Worm (Caenorhabditis elegans) whole organism, L4/young adult: ENCODE data around the gene rsf-1.

Experiments used
- W03F9.2 ChIP-seq: fragments of 150-350 bp; optimal IDR thresholded peaks from 2 replicates; lab custom pipeline; 2014; ENCODE audit warnings: missing biosample characterization, missing genetic modification characterization
- dao-5 ChIP-seq: sonication (generic microtip); optimal IDR thresholded peaks from 2 replicates; lab custom pipeline; 2016; ENCODE audit warnings: missing genotype, missing genetic modification characterization, moderate library complexity, missing compliant biosample characterization
- him-1 ChIP-seq: sonication (generic microtip); optimal IDR thresholded peaks from 2 replicates; lab custom pipeline; 2016; ENCODE audit warnings: missing genotype, missing genetic modification reagents, missing genetic modification characterization, missing compliant biosample characterization

The rsf-1 gene

DNA sequence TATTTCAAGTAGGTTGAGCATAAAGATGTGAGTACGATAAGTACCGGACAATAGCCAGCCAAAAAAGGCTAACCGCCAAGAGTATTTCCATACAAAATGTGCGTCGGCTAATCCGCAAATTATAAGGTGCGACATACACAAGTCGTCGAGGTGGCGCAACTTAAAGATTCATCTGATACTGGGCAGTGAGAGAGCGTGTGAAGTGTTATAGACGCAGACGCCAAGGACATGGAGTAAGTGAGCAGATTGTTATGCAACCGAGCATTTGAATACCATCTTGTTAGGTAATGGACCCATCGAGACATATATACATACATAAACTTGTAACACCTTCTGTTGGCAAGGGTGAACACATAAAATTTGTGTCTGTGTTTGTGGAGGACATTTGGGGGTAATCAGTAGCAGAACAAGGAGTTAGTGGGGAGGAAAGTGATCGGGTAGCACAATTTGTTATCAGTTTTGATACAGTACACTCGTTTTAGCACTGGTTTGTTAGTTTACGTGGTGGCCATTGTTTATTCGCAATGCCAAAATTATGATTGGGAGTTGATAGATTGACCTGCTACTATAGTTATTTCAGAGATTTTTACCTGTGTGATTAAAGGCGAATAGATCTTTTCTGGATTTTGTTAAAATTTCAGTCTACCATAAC, 20.8 kb upstream of the rsf-1 start:
- TF ChIP-seq W03F9.2 (tag; lab: Kevin White, UChicago) (no peak), him-1 (tag; lab: Kevin White, UChicago) (no peak), dao-5 (tag; lab: Kevin White, UChicago) (no peak)

DNA sequence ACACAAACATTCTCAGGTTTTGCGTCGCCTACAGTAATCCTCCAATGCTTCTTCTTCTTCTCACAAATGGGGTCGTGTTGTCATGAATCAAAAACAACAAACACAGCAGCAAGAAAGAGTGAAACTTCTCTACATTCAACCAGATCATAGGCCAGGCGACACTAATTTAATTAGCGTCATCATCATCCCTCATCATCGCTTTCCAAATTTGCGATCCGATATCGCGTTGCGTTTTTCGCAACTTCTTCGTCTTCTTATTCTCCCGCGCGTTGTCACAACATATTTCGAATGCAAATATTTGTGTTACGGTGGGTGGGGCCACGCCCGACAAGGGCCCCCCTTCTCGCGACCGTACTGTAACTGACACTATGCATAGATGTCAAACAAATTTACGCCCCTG, 19.8 kb upstream of the rsf-1 start:
- no peak for TF ChIP-seq him-1 (tag; lab: Kevin White, UChicago)
- TF ChIP-seq dao-5 (tag; lab: Kevin White, UChicago), result no peak
- no peak for TF ChIP-seq W03F9.2 (tag; lab: Kevin White, UChicago)

DNA sequence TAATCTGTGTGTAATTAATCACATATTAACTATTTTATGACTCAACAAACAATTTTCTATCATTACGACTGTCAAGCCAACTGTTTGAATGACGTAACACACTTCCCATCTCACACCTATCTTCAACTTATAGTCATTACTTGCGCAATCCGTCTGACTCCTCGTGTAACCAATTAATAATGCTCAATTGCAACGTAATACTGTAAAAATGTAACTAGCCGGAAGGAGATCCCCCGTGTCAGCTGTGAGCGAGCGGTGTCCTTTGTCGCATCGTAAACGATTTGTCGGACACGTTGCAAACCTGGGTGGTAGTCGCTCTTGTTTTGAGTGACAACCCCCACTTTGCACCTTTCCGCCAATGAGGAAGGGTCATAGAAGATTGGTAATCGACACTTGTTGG, 18.1 kb upstream of the rsf-1 start:
- TF ChIP-seq him-1 (tag; lab: Kevin White, UChicago), result no peak
- TF ChIP-seq dao-5 (tag; lab: Kevin White, UChicago), result no peak
- no peak for TF ChIP-seq W03F9.2 (tag; lab: Kevin White, UChicago)

- TF ChIP-seq W03F9.2 (tag; lab: Kevin White, UChicago) (peak; percentile 71), dao-5 (tag; lab: Kevin White, UChicago) (no peak), him-1 (tag; lab: Kevin White, UChicago) (peak; percentile 5)
Observed at ce11 chrII:11290109-11290784, 16.0 kb upstream of the rsf-1 start, which contains the start of gene C47G2.3. Gene C47G2.3 (minus strand): TSS chrII:11290159.

DNA sequence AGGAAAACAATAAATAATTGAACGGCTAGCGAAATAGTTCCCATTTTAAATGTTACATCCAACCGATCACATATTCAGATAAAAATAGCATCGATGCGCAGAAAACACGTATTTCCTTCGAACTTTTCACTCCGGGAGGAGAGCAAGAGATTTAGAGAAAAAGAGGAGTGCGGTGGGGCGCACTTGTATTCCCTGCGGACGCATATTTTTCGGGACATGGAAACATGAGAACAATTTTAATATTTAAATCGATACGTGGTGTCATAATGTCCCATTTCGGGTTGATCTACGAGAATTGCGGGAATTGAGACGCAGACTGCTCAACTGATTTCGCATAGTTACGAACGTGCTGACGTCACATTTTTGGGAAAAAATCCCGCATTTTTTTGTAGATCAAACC, 12.8 kb upstream of the rsf-1 start, which contains the start of gene C47G2.4:
Gene C47G2.4, minus strand, starts transcription at position 174 of the 400 bp plus-strand sequence.
- TF ChIP-seq him-1 (tag; lab: Kevin White, UChicago) (no peak), dao-5 (tag; lab: Kevin White, UChicago) (no peak), W03F9.2 (tag; lab: Kevin White, UChicago) (peak; percentile 69)

DNA sequence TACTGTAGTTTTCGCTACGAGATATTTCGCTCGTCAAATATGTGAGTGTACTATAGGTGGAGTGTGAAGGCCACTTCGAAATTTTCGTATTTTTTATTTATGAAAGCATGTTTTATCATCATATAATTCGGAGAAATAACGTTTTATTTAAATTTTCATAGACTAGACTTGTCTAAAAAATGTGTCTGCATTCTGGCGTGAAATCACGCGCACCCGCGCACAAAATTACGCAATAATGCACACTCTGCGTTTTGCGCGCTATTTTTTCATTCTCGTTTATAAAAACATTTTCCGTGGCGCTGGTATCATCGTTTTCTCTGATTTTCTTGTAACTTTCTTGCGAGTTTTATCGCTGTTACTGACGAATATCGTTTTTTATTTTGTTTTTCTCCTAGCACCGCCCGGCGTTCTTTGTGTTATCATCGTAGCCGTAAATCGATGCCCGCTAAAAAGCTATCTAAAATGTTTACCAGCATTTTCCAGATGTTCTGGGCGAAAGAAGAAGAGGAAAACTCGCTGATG, 8.9 kb upstream of the rsf-1 start, which contains the start of gene saps-1:
Gene saps-1, plus strand, starts transcription at position 472 of the 522 bp plus-strand sequence.
- TF ChIP-seq him-1 (tag; lab: Kevin White, UChicago) (no peak), W03F9.2 (tag; lab: Kevin White, UChicago) (peak; percentile 31), dao-5 (tag; lab: Kevin White, UChicago) (no peak)

DNA sequence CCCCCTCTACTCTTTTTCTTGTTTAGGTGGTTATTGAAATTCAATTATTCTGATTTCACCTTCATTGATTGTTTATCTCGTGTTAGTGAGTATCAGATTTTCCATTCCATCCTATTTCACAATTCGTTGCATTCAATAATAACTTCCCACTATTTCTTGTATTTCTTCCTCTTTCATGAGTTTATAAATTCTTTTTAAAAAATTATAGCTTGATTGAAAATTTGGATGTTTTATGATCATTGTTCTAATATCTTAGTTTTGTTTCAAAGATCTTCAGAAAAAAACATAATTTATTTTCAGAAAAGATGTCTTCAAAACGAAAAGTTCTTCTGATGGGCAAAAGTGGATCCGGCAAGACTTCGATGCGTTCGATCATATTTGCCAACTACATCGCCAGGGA, 5.1 kb upstream of the rsf-1 start, which contains the start of gene raga-1:
Gene raga-1, plus strand, starts transcription at position 301 of the 400 bp plus-strand sequence.
- no peak for TF ChIP-seq him-1 (tag; lab: Kevin White, UChicago)
- no peak for TF ChIP-seq dao-5 (tag; lab: Kevin White, UChicago)
- no peak for TF ChIP-seq W03F9.2 (tag; lab: Kevin White, UChicago)

- TF ChIP-seq dao-5 (tag; lab: Kevin White, UChicago), result no peak
- no peak for TF ChIP-seq him-1 (tag; lab: Kevin White, UChicago)
- no peak for TF ChIP-seq W03F9.2 (tag; lab: Kevin White, UChicago)
Observed at ce11 chrII:11302591-11302990, 3.6 kb upstream of the rsf-1 start, which contains the start of gene samp-1. Gene samp-1 (plus strand): TSS chrII:11302891.

DNA sequence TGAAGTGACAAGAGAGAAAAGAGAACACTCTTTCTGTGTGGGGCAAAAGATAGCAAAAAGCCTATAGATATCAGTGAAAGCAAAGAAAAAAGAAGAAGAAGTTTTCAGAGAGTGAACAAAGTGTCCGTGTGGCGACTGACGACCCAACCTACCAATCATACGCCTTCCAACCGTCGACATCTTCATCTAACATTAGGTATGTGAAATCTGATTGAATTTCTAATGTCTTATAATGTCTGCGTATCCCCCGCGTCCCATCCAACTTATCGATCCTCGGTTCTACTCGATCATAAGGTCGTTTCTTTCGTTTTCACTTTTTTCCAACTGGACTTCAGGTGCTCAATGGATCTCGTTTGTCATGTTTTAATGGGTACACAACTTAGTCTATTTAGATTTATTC, 1.1 kb downstream of the rsf-1 start:
- TF ChIP-seq dao-5 (tag; lab: Kevin White, UChicago) (no peak), him-1 (tag; lab: Kevin White, UChicago) (no peak), W03F9.2 (tag; lab: Kevin White, UChicago) (no peak)

ce11 chrII:11307953-11308352, 1.8 kb downstream of the rsf-1 start:
- TF ChIP-seq dao-5 (tag; lab: Kevin White, UChicago) (no peak), W03F9.2 (tag; lab: Kevin White, UChicago) (no peak), him-1 (tag; lab: Kevin White, UChicago) (no peak)

DNA sequence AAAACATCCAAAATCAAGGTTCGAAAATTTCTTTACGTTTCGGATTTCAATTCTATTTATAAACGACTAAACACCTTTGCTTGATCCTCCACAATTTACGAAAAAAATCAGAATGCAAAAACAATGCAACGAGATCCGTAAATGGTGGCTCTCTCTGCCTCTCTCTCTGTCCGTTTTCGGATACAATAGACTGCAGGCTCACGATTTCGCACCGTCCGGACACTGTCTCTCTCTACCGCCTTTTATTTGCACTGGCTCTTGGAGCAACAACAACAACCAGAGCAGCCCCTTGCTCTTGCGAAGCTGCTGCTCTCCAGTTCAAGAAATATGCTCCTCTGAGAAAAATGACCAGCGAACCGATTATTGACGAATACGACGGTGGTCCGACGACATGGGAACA, 6.0 kb downstream of the rsf-1 start, which contains the start of gene T24F1.7:
Gene T24F1.7, plus strand, starts transcription at position 301 of the 400 bp plus-strand sequence.
- no peak for TF ChIP-seq dao-5 (tag; lab: Kevin White, UChicago)
- no peak for TF ChIP-seq W03F9.2 (tag; lab: Kevin White, UChicago)
- TF ChIP-seq him-1 (tag; lab: Kevin White, UChicago), result no peak

DNA sequence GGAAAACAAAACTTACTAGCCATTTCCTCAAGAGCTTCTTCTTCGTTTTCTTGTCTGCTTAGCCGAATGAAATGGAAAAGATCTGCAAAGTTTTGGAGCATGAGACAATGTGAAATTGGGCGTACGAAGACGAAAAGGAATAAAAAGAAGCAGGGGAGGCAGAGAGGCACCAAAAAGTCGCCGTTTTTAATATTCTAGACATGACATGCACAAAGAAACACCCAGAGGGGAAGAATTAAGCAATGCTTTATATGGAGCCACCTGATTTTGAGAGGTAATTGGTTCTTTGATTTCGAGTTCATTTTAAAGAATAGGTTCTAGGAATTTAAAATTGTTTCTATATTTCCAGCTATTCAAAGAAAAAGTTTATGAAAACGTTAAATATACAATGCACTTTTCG, 8.0 kb downstream of the rsf-1 start, which contains the start of gene T24F1.4:
Gene T24F1.4, minus strand, starts transcription at position 101 of the 400 bp plus-strand sequence.
- TF ChIP-seq dao-5 (tag; lab: Kevin White, UChicago), result no peak
- no peak for TF ChIP-seq W03F9.2 (tag; lab: Kevin White, UChicago)
- TF ChIP-seq him-1 (tag; lab: Kevin White, UChicago), result no peak

- TF ChIP-seq dao-5 (tag; lab: Kevin White, UChicago) (no peak), him-1 (tag; lab: Kevin White, UChicago) (no peak), W03F9.2 (tag; lab: Kevin White, UChicago) (no peak)
Observed at ce11 chrII:11316663-11317062, 10.5 kb downstream of the rsf-1 start.
